Worm (Caenorhabditis elegans) whole organism, dauer: ENCODE results near the gene srbc-63.

ENCODE experiments used
- unc-62 ChIP-seq: sonication (generic microtip); optimal IDR thresholded peaks from 2 replicates; lab custom pipeline; 2017; ENCODE audit warnings: missing biosample characterization, missing genetic modification reagents, missing genetic modification characterization

srbc-63 gene

DNA sequence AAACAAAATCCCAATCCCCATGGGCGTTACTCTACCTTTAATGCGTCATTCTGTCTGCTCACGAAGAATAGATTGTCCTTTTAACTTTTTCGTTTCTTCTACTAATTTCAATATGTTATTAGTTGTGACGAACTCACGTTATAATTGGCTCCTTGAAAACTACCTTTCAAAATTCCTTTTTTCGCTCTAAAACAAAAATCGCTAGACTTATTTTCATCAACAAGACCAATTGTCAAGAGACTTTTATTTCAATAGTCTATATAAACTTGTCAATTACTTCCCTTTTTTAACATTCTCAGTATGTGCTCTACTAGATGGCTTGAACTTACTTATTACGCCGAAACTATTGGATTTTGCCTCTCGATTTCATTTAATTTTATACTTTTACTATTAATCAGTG is 27.8 kb downstream of the srbc-63 start, which contains the start of gene str-102:
Gene str-102 (plus strand): TSS at position 301 of the 400 bp plus-strand sequence.
- TF ChIP-seq unc-62 (GFP tag; lab: Kevin White, UChicago) = no peak

DNA sequence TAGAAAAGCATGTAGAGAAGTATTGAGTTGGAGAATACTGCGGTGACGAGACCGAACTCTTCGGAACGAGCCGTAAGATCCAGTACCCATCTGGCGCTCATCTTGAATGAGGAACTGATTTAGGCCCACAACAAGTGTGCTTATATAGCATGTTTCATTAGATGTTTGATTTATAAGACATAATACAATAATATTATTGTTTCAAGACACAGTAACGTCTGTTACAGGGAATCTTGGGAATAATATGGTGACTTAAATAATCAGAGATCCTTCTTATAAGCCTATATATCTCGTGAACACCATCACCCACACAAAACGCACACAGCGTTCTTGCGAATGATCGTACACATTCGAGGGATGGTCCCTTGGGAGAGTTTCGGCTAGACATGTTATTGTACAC is 28.8 kb downstream of the srbc-63 start, which contains the start of gene str-88:
Gene str-88 (minus strand): TSS at position 101 of the 400 bp plus-strand sequence.
- no peak for TF ChIP-seq unc-62 (GFP tag; lab: Kevin White, UChicago)

DNA sequence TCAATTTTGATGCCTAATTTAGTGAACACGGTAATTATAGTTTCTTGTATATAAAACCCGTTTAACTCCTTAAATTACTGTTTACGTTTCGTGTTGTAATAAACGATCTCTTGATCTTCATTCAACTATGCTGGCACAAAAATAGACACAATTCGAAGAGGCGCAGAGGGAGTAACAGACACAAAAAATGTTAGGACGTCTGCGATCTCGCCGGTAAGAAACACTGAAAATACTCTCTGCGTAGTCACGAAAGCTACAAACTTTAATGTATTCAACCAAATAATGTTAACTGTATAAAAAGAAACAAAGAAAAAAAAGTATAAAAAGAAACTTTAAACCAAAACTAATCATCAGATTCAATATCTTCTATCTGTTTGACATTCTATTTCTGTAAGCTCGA is 31.7 kb downstream of the srbc-63 start, which contains the start of gene dhs-23:
Gene dhs-23 (plus strand): TSS at position 363 of the 400 bp plus-strand sequence.
- no peak for TF ChIP-seq unc-62 (GFP tag; lab: Kevin White, UChicago)

DNA sequence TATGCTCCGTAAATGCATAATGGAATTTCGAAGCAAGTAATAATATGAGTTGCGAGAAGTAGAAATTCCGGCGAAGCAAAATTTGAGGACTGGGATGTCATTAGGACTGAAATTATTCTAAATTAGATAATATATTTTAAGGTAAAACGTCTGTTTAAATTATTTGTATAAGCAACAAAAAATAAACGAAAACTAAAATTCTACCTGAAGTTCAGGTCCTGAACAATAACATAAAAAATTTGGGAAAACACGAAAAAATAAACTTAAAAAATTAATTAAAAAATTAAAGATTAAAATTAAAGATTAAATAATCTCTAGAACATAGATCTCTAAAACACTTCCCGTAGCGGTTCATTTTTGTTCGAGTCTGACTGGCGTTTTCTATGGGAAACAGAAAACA is 32.7 kb downstream of the srbc-63 start, which contains the start of gene srh-251:
Gene srh-251 (minus strand): TSS at position 101 of the 400 bp plus-strand sequence.
- no peak for TF ChIP-seq unc-62 (GFP tag; lab: Kevin White, UChicago)

DNA sequence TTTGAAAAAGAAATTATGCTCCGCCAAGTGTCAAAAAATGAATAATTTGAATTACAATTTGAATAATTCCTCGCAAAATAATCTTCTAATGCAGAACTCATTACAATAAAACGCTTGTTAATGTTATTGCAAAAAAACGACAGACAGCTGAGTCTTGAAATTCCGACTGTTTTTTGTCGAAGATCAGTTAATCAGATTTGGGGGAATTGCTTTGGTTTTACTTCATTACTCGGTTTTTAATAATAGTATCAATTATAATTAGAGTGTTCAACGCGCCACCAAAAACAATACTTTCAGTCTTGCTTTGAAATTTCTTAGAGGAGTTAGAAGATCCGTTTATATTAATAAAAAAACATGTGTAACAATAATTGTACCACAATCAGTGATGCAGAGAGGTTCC is 34.6 kb downstream of the srbc-63 start, which contains the start of gene srh-122:
Gene srh-122 (minus strand): TSS at position 101 of the 400 bp plus-strand sequence.
- TF ChIP-seq unc-62 (GFP tag; lab: Kevin White, UChicago) = no peak

DNA sequence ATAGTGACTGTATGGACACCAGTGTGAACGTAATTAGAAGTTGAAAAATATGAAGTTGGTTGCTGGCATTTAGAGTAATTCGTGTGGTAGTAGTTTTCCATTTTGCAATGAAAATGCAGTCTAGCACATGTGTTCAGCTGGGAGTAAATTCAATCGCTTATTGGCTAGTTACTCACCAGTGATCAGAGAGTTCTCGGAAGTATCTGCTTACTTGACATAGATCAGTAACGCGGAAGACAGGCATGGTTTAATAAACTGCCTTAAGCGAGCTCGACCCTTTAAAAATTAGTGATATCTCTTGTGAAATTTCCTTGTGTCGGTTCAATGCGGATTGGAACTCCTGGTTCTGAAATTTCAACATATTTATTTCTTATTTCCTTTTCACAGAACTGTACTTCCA is 36.3 kb downstream of the srbc-63 start, which contains the start of gene srh-52:
Gene srh-52 (minus strand): TSS at position 101 of the 400 bp plus-strand sequence.
- no peak for TF ChIP-seq unc-62 (GFP tag; lab: Kevin White, UChicago)

DNA sequence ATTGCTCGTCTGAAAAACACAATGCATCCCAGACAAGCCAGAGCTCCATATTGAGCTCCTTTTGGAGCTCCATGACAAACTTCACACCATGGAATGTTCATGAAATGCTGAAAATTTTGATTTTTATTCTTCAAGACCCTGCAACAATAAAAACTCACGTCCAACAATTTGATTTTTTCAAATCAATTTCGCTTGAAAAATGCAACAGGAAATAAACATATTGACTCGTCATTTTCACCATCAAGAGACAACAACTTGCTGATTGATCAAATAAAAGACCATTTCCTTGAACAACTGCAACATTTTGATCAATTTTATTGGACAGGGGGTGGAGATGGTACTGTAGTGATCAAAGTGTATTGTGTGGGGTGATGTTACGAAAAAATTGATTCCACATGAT is 42.8 kb downstream of the srbc-63 start, which contains the start of gene nhr-269:
Gene nhr-269 (minus strand): TSS at position 101 of the 400 bp plus-strand sequence.
- no peak for TF ChIP-seq unc-62 (GFP tag; lab: Kevin White, UChicago)

DNA sequence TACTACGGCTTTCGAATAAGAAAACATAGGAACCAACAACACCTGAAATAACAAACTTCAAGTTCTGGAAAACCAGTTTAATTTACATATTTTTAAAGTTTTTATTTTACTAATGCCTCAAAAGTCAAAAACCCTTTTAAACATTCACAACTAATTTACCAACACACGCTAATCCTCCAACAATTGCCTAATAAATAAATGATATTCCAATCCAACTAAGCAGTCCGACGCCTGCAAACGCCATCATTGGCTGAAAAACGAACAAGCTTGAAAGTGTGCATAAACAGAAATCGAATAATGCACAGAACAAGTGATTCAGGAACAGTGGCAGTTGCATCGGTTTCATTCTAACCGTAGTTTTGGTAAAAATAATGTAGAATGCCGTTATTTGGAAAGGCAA is 44.8 kb downstream of the srbc-63 start:
- TF ChIP-seq unc-62 (GFP tag; lab: Kevin White, UChicago) = no peak
